Worm (Caenorhabditis elegans): ENCODE data around the gene Y71H2AM.12.

Gene Y71H2AM.12

ce11 chrIII:2739469-2739868, 5.6 kb upstream of the Y71H2AM.12 start, which contains the start of gene cest-25:
TSS of gene cest-25 (minus strand) at chrIII:2739531.
- TF ChIP-seq grh-1 (GFP tag; IDR thresholded peaks at IDR 0.05): no peak
- peak in 1 of 2 experiments; percentile 22 for TF ChIP-seq lin-35 (GFP tag; optimal IDR thresholded peaks at IDR 0.05)
- TF ChIP-seq pqm-1 (tag; optimal IDR thresholded peaks at IDR 0.05): peak; percentile 23
- TF ChIP-seq mdl-1 (tag; optimal IDR thresholded peaks at IDR 0.05): no peak
- TF ChIP-seq elt-2 (tag; optimal IDR thresholded peaks at IDR 0.05): peak; percentile 79
- peak; percentile 44 for TF ChIP-seq tlp-1 (tag; optimal IDR thresholded peaks at IDR 0.05)
- TF ChIP-seq nhr-237 (tag; optimal IDR thresholded peaks at IDR 0.05): no peak

DNA sequence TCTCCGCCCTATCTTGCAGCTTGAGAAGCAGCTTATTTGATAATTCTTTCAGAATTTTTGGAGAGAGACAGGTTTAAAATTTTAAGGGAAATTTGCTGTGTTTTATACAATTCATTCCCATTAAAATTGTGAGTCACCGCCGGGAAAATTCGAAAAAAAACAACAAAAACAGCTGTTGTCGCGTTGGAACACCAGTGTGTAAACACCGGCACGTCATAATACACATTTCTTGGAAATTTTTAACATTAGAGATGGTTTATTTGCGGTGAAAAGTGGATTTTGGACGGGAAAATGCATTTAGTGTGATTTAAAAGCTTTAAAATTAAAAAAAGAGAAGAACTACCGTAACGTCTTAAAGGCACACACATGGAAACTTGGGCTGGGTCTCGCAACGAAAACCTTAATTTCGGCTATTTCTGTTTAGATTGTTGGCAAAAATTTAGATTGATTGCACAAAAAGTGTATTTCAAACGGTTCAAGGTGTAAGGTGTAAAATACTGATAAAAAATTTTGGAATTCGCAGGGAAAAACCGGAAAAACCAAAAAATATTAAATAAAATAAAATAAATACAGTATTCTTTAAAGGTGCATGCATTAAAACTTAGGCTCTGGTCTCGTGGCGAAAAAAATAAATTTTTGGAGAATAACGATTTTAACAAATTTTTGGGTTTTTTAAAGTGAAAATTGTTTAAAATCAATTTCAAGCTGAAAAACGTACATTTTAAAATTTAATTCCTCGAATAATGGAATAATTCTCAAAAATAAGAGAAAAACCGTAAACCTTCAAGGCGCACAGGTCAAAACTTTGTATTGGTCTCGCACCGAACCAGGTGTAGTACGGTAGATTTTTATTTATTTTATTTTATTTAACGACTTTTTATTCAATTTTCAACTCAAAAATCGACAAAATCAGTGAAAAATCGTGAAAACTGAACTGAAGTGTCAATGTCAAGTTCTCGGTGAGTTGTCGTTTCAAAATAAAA, 8.4 kb downstream of the Y71H2AM.12 start, which contains the start of gene cosa-1:
TSS of gene cosa-1 (plus strand) at position 896 of the 983 bp plus-strand sequence.
- peak in 1 of 2 experiments; percentile 13 for TF ChIP-seq efl-1 (optimal IDR thresholded peaks at IDR 0.05)
- peak; percentile 0 to 50 for TF ChIP-seq efl-1 (GFP tag; optimal IDR thresholded peaks at IDR 0.05 in 1 of 2)
- TF ChIP-seq mep-1 (tag; optimal IDR thresholded peaks at IDR 0.05): peak; percentile 5
- TF ChIP-seq dpl-1 (GFP tag; optimal IDR thresholded peaks at IDR 0.05): peak in 1 of 3 experiments; percentile 38
- TF ChIP-seq blmp-1 (tag; optimal IDR thresholded peaks at IDR 0.05): peak; percentile 9
- peak; percentile 7 for TF ChIP-seq unc-130 (tag; optimal IDR thresholded peaks at IDR 0.05)
- TF ChIP-seq lin-35 (GFP tag; optimal IDR thresholded peaks at IDR 0.05): peak in 1 of 2 experiments; percentile 12
- TF ChIP-seq fkh-4 (tag; optimal IDR thresholded peaks at IDR 0.05; ENCODE audit: borderline replicate concordance): no peak
- peak; percentile 75 for TF ChIP-seq F16B12.6 (tag; optimal IDR thresholded peaks at IDR 0.05)
- TF ChIP-seq lsy-2 (tag; optimal IDR thresholded peaks at IDR 0.05): peak in 1 of 2 experiments; percentile 18
- TF ChIP-seq fos-1 (tag; optimal IDR thresholded peaks at IDR 0.05): peak; percentile 6
- TF ChIP-seq efl-3 (GFP tag; optimal IDR thresholded peaks at IDR 0.05): no peak
- TF ChIP-seq unc-86 (tag; optimal IDR thresholded peaks at IDR 0.05): no peak

DNA sequence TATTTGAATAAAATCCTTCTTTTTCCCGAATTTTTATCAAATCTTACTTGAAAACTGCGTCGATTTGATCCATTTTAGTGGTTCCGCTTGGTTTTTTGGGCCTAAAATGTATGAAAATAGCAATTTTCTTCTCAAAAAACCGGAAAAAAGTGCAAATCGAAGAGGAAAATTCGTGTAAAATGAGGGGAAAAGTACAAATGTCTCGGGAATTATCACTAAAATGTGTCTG, 9.0 kb downstream of the Y71H2AM.12 start, which contains the start of gene Y71H2AM.11:
TSS of gene Y71H2AM.11 (minus strand) at position 101 of the 229 bp plus-strand sequence.
- TF ChIP-seq ets-5 (GFP tag; IDR thresholded peaks at IDR 0.05): no peak
- no peak for TF ChIP-seq egl-27 (tag; optimal IDR thresholded peaks at IDR 0.05)
- TF ChIP-seq rnt-1 (tag; optimal IDR thresholded peaks at IDR 0.05): no peak
- no peak for TF ChIP-seq C04F5.9 (tag; optimal IDR thresholded peaks at IDR 0.05)
- TF ChIP-seq elt-2 (tag; optimal IDR thresholded peaks at IDR 0.05): no peak
- no peak for TF ChIP-seq swsn-7 (tag; optimal IDR thresholded peaks at IDR 0.05)
- TF ChIP-seq blmp-1 (tag; optimal IDR thresholded peaks at IDR 0.05): no peak

ce11 chrIII:2716514-2716913, 17.4 kb downstream of the Y71H2AM.12 start, which contains the start of gene tmem-132:
TSS of gene tmem-132 (minus strand) at chrIII:2716614.
- TF ChIP-seq mef-2 (tag; optimal IDR thresholded peaks at IDR 0.05) (no peak), sptf-1 (tag; optimal IDR thresholded peaks at IDR 0.05) (no peak), aly-2 (tag; optimal IDR thresholded peaks at IDR 0.05) (no peak), zag-1 (tag; optimal IDR thresholded peaks at IDR 0.05) (no peak), nhr-12 (tag; optimal IDR thresholded peaks at IDR 0.05) (no peak), efl-3 (GFP tag; optimal IDR thresholded peaks at IDR 0.05) (no peak), lin-39 (tag; optimal IDR thresholded peaks at IDR 0.05) (no peak), fkh-8 (tag; optimal IDR thresholded peaks at IDR 0.05) (no peak), grh-1 (GFP tag; IDR thresholded peaks at IDR 0.05) (no peak), pax-3 (tag; optimal IDR thresholded peaks at IDR 0.05) (no peak), blmp-1 (tag; optimal IDR thresholded peaks at IDR 0.05) (no peak), ceh-88 (GFP tag; IDR thresholded peaks at IDR 0.05) (no peak), ceh-63 (GFP tag; optimal IDR thresholded peaks at IDR 0.05) (no peak), isw-1 (GFP tag; IDR thresholded peaks at IDR 0.05) (no peak), lin-13 (GFP tag; optimal IDR thresholded peaks at IDR 0.05) (no peak), nhr-77 (tag; optimal IDR thresholded peaks at IDR 0.05) (no peak), ets-5 (GFP tag; IDR thresholded peaks at IDR 0.05) (no peak)
